Fruit fly (Drosophila melanogaster) whole organism, embryonic: Measurements from ENCODE around the gene Oseg2.

Experiments used
- Atf3 ChIP-seq: fragments of 200-800 bp; sonication (Bioruptor generic); optimal IDR thresholded peaks from 3 replicates; lab custom pipeline; 2016; ENCODE audit warnings: missing biosample characterization, missing genetic modification characterization
- CG10274 ChIP-seq: fragments of 200-800 bp; sonication (Bioruptor generic); optimal IDR thresholded peaks from 3 replicates; lab custom pipeline; 2017; ENCODE audit warnings: missing biosample characterization, mild to moderate bottlenecking, missing genetic modification characterization
- CG10431 ChIP-seq: fragments of 200-800 bp; sonication (Bioruptor generic); optimal IDR thresholded peaks from 3 replicates; lab custom pipeline; 2018; ENCODE audit warnings: missing biosample characterization, mild to moderate bottlenecking, missing genetic modification characterization
- CG10979 ChIP-seq: fragments of 200-800 bp; sonication (Bioruptor generic); optimal IDR thresholded peaks from 2 replicates; lab custom pipeline; 2018; ENCODE audit warnings: missing biosample characterization, mild to moderate bottlenecking, missing genetic modification characterization, moderate library complexity
- CG11093 ChIP-seq: fragments of 200-800 bp; sonication (Bioruptor generic); IDR thresholded peaks from 3 replicates; pipeline ENCODE4 v1.3.6; 2022; ENCODE audit warnings: missing biosample characterization, missing genetic modification characterization
- CG14667 ChIP-seq: fragments of 200-800 bp; sonication (Bioruptor generic); IDR thresholded peaks from 2 replicates; pipeline ENCODE4 v1.3.6; 2022; ENCODE audit warnings: missing biosample characterization, missing genetic modification characterization
- CG14860 ChIP-seq: fragments of 200-800 bp; sonication (Bioruptor generic); IDR thresholded peaks from 3 replicates; pipeline ENCODE4 v1.3.6; 2022; ENCODE audit warnings: missing biosample characterization, missing genetic modification characterization; ENCODE audit not compliant: partially characterized antibody
- CG15696 ChIP-seq: fragments of 200-800 bp; sonication (Bioruptor generic); optimal IDR thresholded peaks from 2 replicates; lab custom pipeline; 2019; ENCODE audit warnings: missing biosample characterization, mild to moderate bottlenecking, missing genetic modification characterization, moderate library complexity
- CG1602 ChIP-seq: fragments of 200-800 bp; sonication (Bioruptor generic); optimal IDR thresholded peaks from 3 replicates; lab custom pipeline; 2016; ENCODE audit warnings: missing biosample characterization, missing genetic modification characterization
- CG18599 ChIP-seq: fragments of 200-800 bp; sonication (Bioruptor generic); optimal IDR thresholded peaks from 3 replicates; lab custom pipeline; 2017; ENCODE audit warnings: missing biosample characterization, missing genetic modification characterization, mild to moderate bottlenecking, moderate library complexity, missing genetic modification reagents
- CG3726 ChIP-seq: fragments of 200-800 bp; sonication (Bioruptor generic); IDR thresholded peaks from 3 replicates; pipeline ENCODE4, ENCODE4 v1.3.6; 2022; ENCODE audit warnings: missing biosample characterization, missing genetic modification characterization
- CG42726 ChIP-seq: fragments of 200-800 bp; sonication (Bioruptor generic); IDR thresholded peaks from 2 replicates; pipeline ENCODE4 v1.3.6; 2022; ENCODE audit warnings: missing biosample characterization, missing genetic modification characterization; ENCODE audit not compliant: partially characterized antibody
- CG4854 ChIP-seq: fragments of 200-800 bp; sonication (Bioruptor generic); optimal IDR thresholded peaks from 2 replicates; lab custom pipeline; 2016; ENCODE audit warnings: missing biosample characterization, missing genetic modification characterization, inconsistent platforms
- CG7928 ChIP-seq: fragments of 200-800 bp; sonication (Bioruptor generic); optimal IDR thresholded peaks from 2 replicates; lab custom pipeline; 2017; ENCODE audit warnings: missing biosample characterization, mild to moderate bottlenecking, missing genetic modification characterization
- CG7987 ChIP-seq: fragments of 200-800 bp; sonication (Bioruptor generic); optimal IDR thresholded peaks from 2 replicates; lab custom pipeline; 2018; ENCODE audit warnings: missing biosample characterization, mild to moderate bottlenecking, missing genetic modification characterization, moderate library complexity
- CG9215 ChIP-seq: fragments of 200-800 bp; sonication (Bioruptor generic); IDR thresholded peaks from 2 replicates; pipeline ENCODE4 v1.3.6; 2022; ENCODE audit warnings: missing biosample characterization, missing genetic modification characterization
- D ChIP-seq, 2 experiments: fragments of 200-800 bp in 1 of 2; fragments of >200 bp in 1 of 2; sonication (Bioruptor generic) in 1 of 2; optimal IDR thresholded peaks; 2 replicates in 1 of 2; 3 replicates in 1 of 2; lab custom pipeline; 2017; ENCODE audit warnings: mild to moderate bottlenecking in 1 of 2, missing biosample characterization in 1 of 2, missing genetic modification characterization in 1 of 2, missing genetic modification reagents in 1 of 2
- Drgx ChIP-seq: fragments of 200-800 bp; sonication (Bioruptor generic); IDR thresholded peaks from 2 replicates; pipeline ENCODE4 v1.3.6; 2022; ENCODE audit warnings: missing biosample characterization, missing genetic modification characterization
- Fer1 ChIP-seq: fragments of 200-800 bp; sonication (Bioruptor generic); optimal IDR thresholded peaks from 2 replicates; lab custom pipeline; 2017; ENCODE audit warnings: missing biosample characterization, mild to moderate bottlenecking, missing genetic modification characterization
- Fer3 ChIP-seq: fragments of 200-800 bp; sonication (Bioruptor generic); optimal IDR thresholded peaks from 2 replicates; lab custom pipeline; 2018; ENCODE audit warnings: missing biosample characterization, mild to moderate bottlenecking, missing genetic modification characterization, moderate library complexity
- Gsc ChIP-seq: fragments of 200-800 bp; sonication (Bioruptor generic); IDR thresholded peaks from 2 replicates; pipeline ENCODE4 v1.3.6; 2022; ENCODE audit warnings: missing biosample characterization, missing genetic modification characterization
- H15 ChIP-seq: fragments of 200-800 bp; sonication (Bioruptor generic); IDR thresholded peaks from 3 replicates; pipeline ENCODE4 v1.3.6; 2022; ENCODE audit warnings: missing biosample characterization, missing genetic modification characterization
- HLH3B ChIP-seq: fragments of 200-800 bp; sonication (Bioruptor generic); IDR thresholded peaks from 2 replicates; pipeline ENCODE4 v1.3.6; 2022; ENCODE audit warnings: missing biosample characterization, missing genetic modification characterization
- HLHmδ ChIP-seq: fragments of 200-800 bp; sonication (Bioruptor generic); optimal IDR thresholded peaks from 2 replicates; lab custom pipeline; 2018; ENCODE audit warnings: missing biosample characterization, mild to moderate bottlenecking, missing genetic modification characterization, moderate library complexity
- Oaz ChIP-seq: fragments of 200-800 bp; sonication (Bioruptor generic); IDR thresholded peaks from 2 replicates; pipeline ENCODE4 v1.3.6; 2022; ENCODE audit warnings: missing biosample characterization, missing genetic modification characterization
- Oli ChIP-seq: fragments of 200-800 bp; sonication (Bioruptor generic); optimal IDR thresholded peaks from 2 replicates; lab custom pipeline; 2018; ENCODE audit warnings: missing biosample characterization, mild to moderate bottlenecking, missing genetic modification characterization, moderate library complexity
- Stat92E ChIP-seq, 3 experiments: fragments of >200 bp in 2 of 3; fragments of 200-800 bp in 1 of 3; sonication (Bioruptor generic) in 1 of 3; optimal IDR thresholded peaks; 2 replicates each; lab custom pipeline; 2017 to 2019; ENCODE audit warnings: missing biosample characterization in 3 of 3, missing genetic modification characterization in 3 of 3, mild to moderate bottlenecking in 1 of 3, moderate library complexity in 1 of 3
- YL-1 ChIP-seq: fragments of 200-800 bp; sonication (Bioruptor generic); optimal IDR thresholded peaks from 3 replicates; lab custom pipeline; 2017; ENCODE audit warnings: missing biosample characterization, mild to moderate bottlenecking, missing genetic modification characterization
- br ChIP-seq: fragments of >200 bp; optimal IDR thresholded peaks from 2 replicates; lab custom pipeline; 2017
- cg ChIP-seq: fragments of 200-800 bp; sonication (Bioruptor generic); optimal IDR thresholded peaks from 3 replicates; lab custom pipeline; 2019; ENCODE audit warnings: missing biosample characterization, mild to moderate bottlenecking, missing genetic modification characterization, moderate library complexity
- dm ChIP-seq: fragments of 200-800 bp; sonication (Bioruptor generic); optimal IDR thresholded peaks from 3 replicates; lab custom pipeline; 2016; ENCODE audit warnings: missing biosample characterization, missing genetic modification characterization
- fru ChIP-seq: fragments of >200 bp; optimal IDR thresholded peaks from 2 replicates; lab custom pipeline; 2017
- gro ChIP-seq: fragments of 200-800 bp; sonication (Bioruptor generic); optimal IDR thresholded peaks from 2 replicates; lab custom pipeline; 2016; ENCODE audit warnings: missing biosample characterization, missing genetic modification characterization
- ham ChIP-seq: fragments of 200-800 bp; sonication (Bioruptor generic); IDR thresholded peaks from 2 replicates; pipeline ENCODE4 v1.3.6; 2022; ENCODE audit warnings: missing biosample characterization, missing genetic modification characterization
- hb ChIP-seq: fragments of 200-800 bp; sonication (Bioruptor generic); IDR thresholded peaks from 3 replicates; pipeline ENCODE4 v1.3.6; 2022; ENCODE audit warnings: missing biosample characterization, missing genetic modification characterization; ENCODE audit not compliant: partially characterized antibody
- jigr1 ChIP-seq: fragments of 200-800 bp; sonication (Bioruptor generic); IDR thresholded peaks from 3 replicates; pipeline ENCODE4 v1.3.6; 2022; ENCODE audit warnings: missing biosample characterization, missing genetic modification characterization
- knrl ChIP-seq: fragments of 200-800 bp; sonication (Bioruptor generic); IDR thresholded peaks from 3 replicates; pipeline ENCODE4 v1.3.6; 2022; ENCODE audit warnings: missing biosample characterization, missing genetic modification characterization; ENCODE audit not compliant: partially characterized antibody
- luna ChIP-seq: fragments of 200-800 bp; sonication (Bioruptor generic); optimal IDR thresholded peaks from 2 replicates; lab custom pipeline; 2016; ENCODE audit warnings: missing biosample characterization, missing genetic modification characterization
- mld ChIP-seq: fragments of 200-800 bp; sonication (Bioruptor generic); IDR thresholded peaks from 3 replicates; pipeline ENCODE4 v1.3.6; 2022; ENCODE audit warnings: missing biosample characterization, missing genetic modification characterization; ENCODE audit not compliant: partially characterized antibody
- pnt ChIP-seq: fragments of 200-800 bp; sonication (Bioruptor generic); optimal IDR thresholded peaks from 3 replicates; lab custom pipeline; 2016; ENCODE audit warnings: missing biosample characterization, missing genetic modification characterization
- pum ChIP-seq: fragments of 200-800 bp; sonication (Bioruptor generic); optimal IDR thresholded peaks from 2 replicates; lab custom pipeline; 2016; ENCODE audit warnings: missing biosample characterization, missing genetic modification characterization
- rib ChIP-seq: fragments of 200-800 bp; sonication (Bioruptor generic); IDR thresholded peaks from 2 replicates; pipeline ENCODE4 v1.3.6; 2022; ENCODE audit warnings: missing biosample characterization, missing genetic modification characterization
- salm ChIP-seq: fragments of 200-800 bp; sonication (Bioruptor generic); optimal IDR thresholded peaks from 2 replicates; lab custom pipeline; 2018; ENCODE audit warnings: missing biosample characterization, mild to moderate bottlenecking, missing genetic modification characterization
- shn ChIP-seq: fragments of 200-800 bp; sonication (Bioruptor generic); optimal IDR thresholded peaks from 3 replicates; lab custom pipeline; 2016; ENCODE audit warnings: missing biosample characterization, missing genetic modification characterization
- so ChIP-seq: fragments of 200-800 bp; sonication (Bioruptor generic); IDR thresholded peaks from 3 replicates; pipeline ENCODE4 v1.3.6; 2022; ENCODE audit warnings: missing biosample characterization, missing genetic modification characterization
- sqz ChIP-seq: fragments of 200-800 bp; sonication (Bioruptor generic); optimal IDR thresholded peaks from 3 replicates; lab custom pipeline; 2018; ENCODE audit warnings: missing biosample characterization, mild to moderate bottlenecking, missing genetic modification characterization
- tna ChIP-seq: fragments of 200-800 bp; sonication (Bioruptor generic); IDR thresholded peaks from 2 replicates; pipeline ENCODE4 v1.3.6; 2022; ENCODE audit warnings: missing biosample characterization, missing genetic modification characterization; ENCODE audit not compliant: partially characterized antibody
- z ChIP-seq: fragments of 200-800 bp; sonication (Bioruptor generic); IDR thresholded peaks from 3 replicates; pipeline ENCODE4 v1.3.6; 2022; ENCODE audit warnings: missing biosample characterization, missing genetic modification characterization
- zen2 ChIP-seq: fragments of 200-800 bp; sonication (Bioruptor generic); IDR thresholded peaks from 3 replicates; pipeline ENCODE4 v1.3.6; 2022; ENCODE audit warnings: missing biosample characterization, missing genetic modification characterization; ENCODE audit not compliant: partially characterized antibody
- zfh1 ChIP-seq: fragments of 200-800 bp; sonication (Bioruptor generic); IDR thresholded peaks from 3 replicates; pipeline ENCODE4 v1.3.6; 2022; ENCODE audit warnings: missing biosample characterization, missing genetic modification characterization

The Oseg2 gene

dm6 chr3L:2262515-2262944 is 33.1 kb downstream of the Oseg2 start, which contains the start of the genes oxt and CG13807 (continued):
- TF ChIP-seq pnt (GFP tag; lab: Kevin White, UChicago) (peak; percentile 58), Atf3 (GFP tag; lab: Kevin White, UChicago) (peak; percentile 36), CG14667 (GFP tag; lab: Robert Waterston, UW) (peak; percentile 81), knrl (GFP tag; lab: Robert Waterston, UW) (peak; percentile 18; the same call in 1 of the 3 replicates), CG10979 (tag; lab: Kevin White, UChicago) (peak; percentile 78), H15 (GFP tag; lab: Robert Waterston, UW) (peak; percentile 87), z (no peak), salm (tag; lab: Kevin White, UChicago) (peak; percentile 70), CG3726 (GFP tag; lab: Robert Waterston, UW) (peak; percentile 85; the same call in 2 of the 3 replicates), cg (no peak), gro (GFP tag; lab: Kevin White, UChicago) (peak; percentile 77), HLHmδ (GFP tag; lab: Kevin White, UChicago) (no peak), CG11093 (GFP tag; lab: Robert Waterston, UW) (peak; percentile 84), CG7928 (peak; percentile 50), tna (no peak), pum (GFP tag; lab: Kevin White, UChicago) (peak; percentile 73), CG15696 (peak; percentile 81), YL-1 (GFP tag; lab: Kevin White, UChicago) (peak; percentile 87), hb (GFP tag; lab: Robert Waterston, UW) (no peak), CG42726 (GFP tag; lab: Robert Waterston, UW) (no peak), dm (no peak), luna (no peak), CG1602 (GFP tag; lab: Kevin White, UChicago) (peak; percentile 83), rib (peak; percentile 76; the same call in 1 of the 2 replicates), shn (GFP tag; lab: Kevin White, UChicago) (no peak), jigr1 (peak; percentile 57; the same call in 1 of the 3 replicates), Stat92E (GFP tag; optimal IDR thresholded peaks at IDR 0.05; lab: Kevin White, UChicago) (peak in 1 of 3 experiments; percentile 91), CG14860 (GFP tag; lab: Robert Waterston, UW) (no peak), zfh1 (peak; percentile 92), CG10274 (GFP tag; lab: Kevin White, UChicago) (peak; percentile 42), Oli (tag; lab: Kevin White, UChicago) (peak; percentile 87), Gsc (GFP tag; lab: Robert Waterston, UW) (peak; percentile 45), HLH3B (GFP tag; lab: Robert Waterston, UW) (peak; percentile 82), sqz (GFP tag; lab: Kevin White, UChicago) (no peak), Fer1 (GFP tag; lab: Kevin White, UChicago) (peak; percentile 81), CG7987 (GFP tag; lab: Kevin White, UChicago) (peak; percentile 72), mld (GFP tag; lab: Robert Waterston, UW) (no peak), br (lab: Kevin White, UChicago) (no peak), CG4854 (GFP tag; lab: Kevin White, UChicago) (peak; percentile 53), so (GFP tag; lab: Robert Waterston, UW) (peak; percentile 92), CG10431 (peak; percentile 70), zen2 (GFP tag; lab: Robert Waterston, UW) (no peak), Fer3 (tag; lab: Kevin White, UChicago) (peak; percentile 87), ham (peak; percentile 53; the same call in 1 of the 2 replicates), CG9215 (GFP tag; lab: Robert Waterston, UW) (peak; percentile 78), D (optimal IDR thresholded peaks at IDR 0.05; lab: Kevin White, UChicago) (no peak), D (GFP tag; optimal IDR thresholded peaks at IDR 0.05; lab: Kevin White, UChicago) (peak; percentile 71), CG18599 (GFP tag; lab: Kevin White, UChicago) (peak; percentile 83), Oaz (GFP tag; lab: Robert Waterston, UW) (peak; percentile 75), Drgx (GFP tag; lab: Robert Waterston, UW) (peak; percentile 85), fru (lab: Kevin White, UChicago) (no peak)
